Worm (Caenorhabditis elegans) whole organism, L4 larva: ENCODE measurements around the gene srw-26.

ENCODE experiments used
- fkh-10 ChIP-seq: fragments of 150-350 bp; optimal IDR thresholded peaks from 2 replicates; lab custom pipeline; 2014; ENCODE audit warnings: missing biosample characterization, missing genetic modification reagents, missing genetic modification characterization
- lin-13 ChIP-seq: fragments of 150-350 bp; optimal IDR thresholded peaks from 2 replicates; lab custom pipeline; 2014; ENCODE audit warnings: missing biosample characterization, missing genetic modification reagents, missing genetic modification characterization
- mes-2 ChIP-seq: sonication (generic microtip); optimal IDR thresholded peaks from 2 replicates; lab custom pipeline; 2016; ENCODE audit warnings: missing genotype, mild to moderate bottlenecking, missing genetic modification characterization, missing compliant biosample characterization; ENCODE audit not compliant: poor library complexity, severe bottlenecking
- pha-4 ChIP-seq, 2 experiments: fragments of 150-350 bp in 1 of 2; fragments of 200-800 bp in 1 of 2; sonication (Bioruptor generic) in 1 of 2; IDR thresholded peaks in 1 of 2; optimal IDR thresholded peaks in 1 of 2; 2 replicates each; pipeline versions ENCODE4 v1.3.6 to Lab custom; 2014 to 2022; ENCODE audit warnings: missing genetic modification characterization in 2 of 2, missing genetic modification reagents in 2 of 2, missing biosample characterization in 1 of 2, missing compliant biosample characterization in 1 of 2
- set-16 ChIP-seq: fragments of 200-800 bp; sonication (Bioruptor generic); IDR thresholded peaks from 2 replicates; pipeline ENCODE4 v1.3.6; 2022; ENCODE audit warnings: missing genetic modification reagents, missing genetic modification characterization, missing compliant biosample characterization
- unc-39 ChIP-seq: sonication (generic microtip); optimal IDR thresholded peaks from 2 replicates; lab custom pipeline; 2017; ENCODE audit warnings: missing biosample characterization, missing genetic modification characterization
- zag-1 ChIP-seq: fragments of 150-350 bp; optimal IDR thresholded peaks from 2 replicates; lab custom pipeline; 2014; ENCODE audit warnings: missing biosample characterization, missing genetic modification characterization

- TF ChIP-seq mes-2 (tag; lab: Kevin White, UChicago) (no peak), zag-1 (tag; lab: Kevin White, UChicago) (no peak), lin-13 (GFP tag; lab: Kevin White, UChicago) (no peak), pha-4 (GFP tag; IDR thresholded peaks at IDR 0.05; lab: Robert Waterston, UW) (no peak), pha-4 (tag; optimal IDR thresholded peaks at IDR 0.05; lab: Kevin White, UChicago) (no peak), unc-39 (no peak), fkh-10 (no peak), set-16 (no peak)
These were observed 40.5 kb downstream of the srw-26 start, which contains the start of gene T06C12.12 for ce11 chrV:15891761-15892160.
